Fruit fly (Drosophila melanogaster) whole organism, embryonic: ENCODE measurements around the gene CG43245.
A peak's percentile ranks its signal among the peaks of the same experiment; 100 is the strongest.

Source experiments
- Abd-B ChIP-seq: fragments of 200-800 bp; sonication (Bioruptor generic); optimal IDR thresholded peaks from 2 replicates; lab custom pipeline; 2018; ENCODE audit warnings: missing biosample characterization, mild to moderate bottlenecking, missing genetic modification characterization, moderate library complexity
- Ada2b ChIP-seq: fragments of 200-800 bp; sonication (Bioruptor generic); IDR thresholded peaks from 2 replicates; pipeline ENCODE4 v1.3.6; 2022; ENCODE audit warnings: missing biosample characterization, missing genetic modification characterization
- Antp ChIP-seq: fragments of 200-800 bp; sonication (Bioruptor generic); optimal IDR thresholded peaks from 3 replicates; lab custom pipeline; 2016; ENCODE audit warnings: missing biosample characterization, missing genetic modification characterization
- CG10209 ChIP-seq: fragments of 200-800 bp; sonication (Bioruptor generic); optimal IDR thresholded peaks from 3 replicates; lab custom pipeline; 2017; ENCODE audit warnings: missing biosample characterization, mild to moderate bottlenecking, missing genetic modification characterization, missing genetic modification reagents
- CG1024 ChIP-seq: fragments of 200-800 bp; sonication (Bioruptor generic); IDR thresholded peaks from 2 replicates; pipeline ENCODE4 v1.3.6; 2022; ENCODE audit warnings: missing biosample characterization, missing genetic modification characterization
- CG17186 ChIP-seq: fragments of 200-800 bp; sonication (Bioruptor generic); optimal IDR thresholded peaks from 3 replicates; lab custom pipeline; 2017; ENCODE audit warnings: missing biosample characterization, missing genetic modification reagents, missing genetic modification characterization
- CG2199 ChIP-seq: fragments of 200-800 bp; sonication (Bioruptor generic); IDR thresholded peaks from 3 replicates; pipeline ENCODE4 v1.3.6; 2022; ENCODE audit warnings: missing biosample characterization, missing genetic modification characterization
- CG2889 ChIP-seq: fragments of 200-800 bp; sonication (Bioruptor generic); IDR thresholded peaks from 3 replicates; pipeline ENCODE4 v1.3.6; 2022; ENCODE audit warnings: missing biosample characterization, missing genetic modification characterization
- CG3838 ChIP-seq: fragments of 200-800 bp; sonication (Bioruptor generic); optimal IDR thresholded peaks from 3 replicates; lab custom pipeline; 2016; ENCODE audit warnings: missing biosample characterization, missing genetic modification characterization
- CG4404 ChIP-seq: fragments of 200-800 bp; sonication (Bioruptor generic); IDR thresholded peaks from 2 replicates; pipeline ENCODE4 v1.3.6; 2022; ENCODE audit warnings: missing biosample characterization, missing genetic modification characterization
- CG4617 ChIP-seq: fragments of 200-800 bp; sonication (Bioruptor generic); optimal IDR thresholded peaks from 3 replicates; lab custom pipeline; 2016; ENCODE audit warnings: missing biosample characterization, missing genetic modification characterization, borderline replicate concordance
- CG4730 ChIP-seq: fragments of 200-800 bp; sonication (Bioruptor generic); IDR thresholded peaks from 2 replicates; pipeline ENCODE4 v1.3.6; 2022; ENCODE audit warnings: missing biosample characterization, missing genetic modification characterization
- CG4820 ChIP-seq: fragments of 200-800 bp; sonication (Bioruptor generic); optimal IDR thresholded peaks from 3 replicates; lab custom pipeline; 2016; ENCODE audit warnings: missing biosample characterization, missing genetic modification characterization
- CG5953 ChIP-seq: fragments of 200-800 bp; sonication (Bioruptor generic); IDR thresholded peaks from 2 replicates; pipeline ENCODE4 v1.3.6; 2022; ENCODE audit warnings: missing biosample characterization, missing genetic modification characterization
- CG9817 ChIP-seq: fragments of 200-800 bp; sonication (Bioruptor generic); optimal IDR thresholded peaks from 2 replicates; lab custom pipeline; 2018; ENCODE audit warnings: missing biosample characterization, mild to moderate bottlenecking, missing genetic modification characterization, moderate library complexity
- CG9876 ChIP-seq: fragments of 200-800 bp; sonication (Bioruptor generic); optimal IDR thresholded peaks from 2 replicates; lab custom pipeline; 2016; ENCODE audit warnings: missing biosample characterization, missing genetic modification characterization
- Dip2 ChIP-seq: fragments of 200-800 bp; sonication (Bioruptor generic); IDR thresholded peaks from 2 replicates; pipeline ENCODE4 v1.3.6; 2022; ENCODE audit warnings: missing biosample characterization, missing genetic modification characterization
- Dref ChIP-seq: fragments of 200-800 bp; sonication (Bioruptor generic); IDR thresholded peaks from 2 replicates; pipeline ENCODE4 v1.3.6; 2022; ENCODE audit warnings: missing biosample characterization, missing genetic modification characterization
- Fer1 ChIP-seq: fragments of 200-800 bp; sonication (Bioruptor generic); optimal IDR thresholded peaks from 2 replicates; lab custom pipeline; 2017; ENCODE audit warnings: missing biosample characterization, mild to moderate bottlenecking, missing genetic modification characterization
- HmgZ ChIP-seq: fragments of 200-800 bp; sonication (Bioruptor generic); optimal IDR thresholded peaks from 2 replicates; lab custom pipeline; 2018; ENCODE audit warnings: missing biosample characterization, mild to moderate bottlenecking, missing genetic modification characterization
- Hr3 ChIP-seq: fragments of 200-800 bp; sonication (Bioruptor generic); optimal IDR thresholded peaks from 3 replicates; lab custom pipeline; 2016; ENCODE audit warnings: missing biosample characterization, missing genetic modification characterization
- Hsf ChIP-seq: fragments of 200-800 bp; sonication (Bioruptor generic); optimal IDR thresholded peaks from 3 replicates; lab custom pipeline; 2016; ENCODE audit warnings: missing biosample characterization, missing genetic modification characterization
- Pdp1 ChIP-seq, 2 experiments: fragments of 200-800 bp; sonication (Bioruptor generic); optimal IDR thresholded peaks; 3 replicates each; lab custom pipeline; 2016; ENCODE audit warnings: missing biosample characterization in 2 of 2, missing genetic modification characterization in 2 of 2, mild to moderate bottlenecking in 1 of 2, moderate library complexity in 1 of 2
- Ravus ChIP-seq: fragments of 200-800 bp; sonication (Bioruptor generic); IDR thresholded peaks from 2 replicates; pipeline ENCODE4 v1.3.6; 2022; ENCODE audit warnings: missing biosample characterization, missing genetic modification characterization
- ac ChIP-seq: fragments of 200-800 bp; sonication (Bioruptor generic); optimal IDR thresholded peaks from 3 replicates; lab custom pipeline; 2017; ENCODE audit warnings: missing biosample characterization, mild to moderate bottlenecking, missing genetic modification characterization
- chinmo ChIP-seq: fragments of 200-800 bp; sonication (Bioruptor generic); IDR thresholded peaks from 4 replicates; pipeline ENCODE4 v1.3.6; 2022; ENCODE audit warnings: missing biosample characterization, missing genetic modification characterization; ENCODE audit not compliant: partially characterized antibody
- ci ChIP-seq: fragments of 200-800 bp; sonication (Bioruptor generic); IDR thresholded peaks from 3 replicates; pipeline ENCODE4 v1.3.6; 2022; ENCODE audit warnings: missing biosample characterization, missing genetic modification characterization
- crc ChIP-seq: fragments of 200-800 bp; sonication (Bioruptor generic); optimal IDR thresholded peaks from 2 replicates; lab custom pipeline; 2016; ENCODE audit warnings: missing biosample characterization, missing genetic modification characterization
- cwo ChIP-seq: fragments of 200-800 bp; sonication (Bioruptor generic); optimal IDR thresholded peaks from 3 replicates; lab custom pipeline; 2017; ENCODE audit warnings: missing biosample characterization, missing genetic modification characterization, mild to moderate bottlenecking, moderate library complexity, missing genetic modification reagents
- dmrt11E ChIP-seq: fragments of 200-800 bp; sonication (Bioruptor generic); optimal IDR thresholded peaks from 3 replicates; lab custom pipeline; 2018; ENCODE audit warnings: missing biosample characterization, mild to moderate bottlenecking, missing genetic modification characterization, moderate library complexity
- ewg ChIP-seq: fragments of 200-800 bp; sonication (Bioruptor generic); optimal IDR thresholded peaks from 3 replicates; lab custom pipeline; 2017; ENCODE audit warnings: mild to moderate bottlenecking, missing biosample characterization, missing genetic modification reagents, missing genetic modification characterization
- exex ChIP-seq: fragments of 200-800 bp; sonication (Bioruptor generic); optimal IDR thresholded peaks from 4 replicates; lab custom pipeline; 2018; ENCODE audit warnings: missing biosample characterization, mild to moderate bottlenecking, missing genetic modification characterization, moderate library complexity
- grn ChIP-seq: fragments of 200-800 bp; sonication (Bioruptor generic); optimal IDR thresholded peaks from 3 replicates; lab custom pipeline; 2017; ENCODE audit warnings: missing biosample characterization, missing genetic modification characterization
- gsb ChIP-seq: fragments of 200-800 bp; sonication (Bioruptor generic); IDR thresholded peaks from 2 replicates; pipeline ENCODE4 v1.3.6; 2022; ENCODE audit warnings: missing biosample characterization, missing genetic modification characterization
- gt ChIP-seq: fragments of 200-800 bp; sonication (Bioruptor generic); IDR thresholded peaks from 2 replicates; pipeline ENCODE4 v1.3.6; 2022; ENCODE audit warnings: missing biosample characterization, missing genetic modification characterization
- jumu ChIP-seq: fragments of 200-800 bp; sonication (Bioruptor generic); optimal IDR thresholded peaks from 3 replicates; lab custom pipeline; 2016; ENCODE audit warnings: missing biosample characterization, missing genetic modification characterization
- kni ChIP-seq: fragments of 200-800 bp; sonication (Bioruptor generic); optimal IDR thresholded peaks from 3 replicates; lab custom pipeline; 2017; ENCODE audit warnings: mild to moderate bottlenecking, missing biosample characterization, missing genetic modification reagents, missing genetic modification characterization
- lola ChIP-seq, 3 experiments: fragments of >200 bp in 2 of 3; fragments of 200-800 bp in 1 of 3; sonication (Bioruptor generic) in 1 of 3; optimal IDR thresholded peaks; 2 replicates each; lab custom pipeline; 2017 to 2019; ENCODE audit warnings: missing biosample characterization in 3 of 3, missing genetic modification characterization in 3 of 3, mild to moderate bottlenecking in 1 of 3, moderate library complexity in 1 of 3
- mirr ChIP-seq: fragments of 200-800 bp; sonication (Bioruptor generic); optimal IDR thresholded peaks from 3 replicates; lab custom pipeline; 2018; ENCODE audit warnings: missing biosample characterization, mild to moderate bottlenecking, missing genetic modification characterization
- odd ChIP-seq: fragments of 200-800 bp; sonication (Bioruptor generic); optimal IDR thresholded peaks from 2 replicates; lab custom pipeline; 2017; ENCODE audit warnings: missing biosample characterization, mild to moderate bottlenecking, missing genetic modification characterization
- pb ChIP-seq: fragments of 200-800 bp; sonication (Bioruptor generic); optimal IDR thresholded peaks from 3 replicates; lab custom pipeline; 2016; ENCODE audit warnings: missing biosample characterization, missing genetic modification characterization
- pros ChIP-seq: fragments of 200-800 bp; sonication (Bioruptor generic); optimal IDR thresholded peaks from 3 replicates; lab custom pipeline; 2019; ENCODE audit warnings: missing biosample characterization, mild to moderate bottlenecking, missing genetic modification characterization, moderate library complexity
- run ChIP-seq: fragments of 200-800 bp; sonication (Bioruptor generic); optimal IDR thresholded peaks from 3 replicates; lab custom pipeline; 2018; ENCODE audit warnings: missing biosample characterization, mild to moderate bottlenecking, missing genetic modification characterization
- sd ChIP-seq: fragments of 200-800 bp; sonication (Bioruptor generic); optimal IDR thresholded peaks from 3 replicates; lab custom pipeline; 2018; ENCODE audit warnings: missing biosample characterization, mild to moderate bottlenecking, missing genetic modification characterization, moderate library complexity
- sens-2 ChIP-seq: fragments of 200-800 bp; sonication (Bioruptor generic); IDR thresholded peaks from 2 replicates; pipeline ENCODE4 v1.3.6; 2022; ENCODE audit warnings: missing biosample characterization, missing genetic modification characterization
- stwl ChIP-seq: fragments of 200-800 bp; sonication (Bioruptor generic); optimal IDR thresholded peaks from 3 replicates; lab custom pipeline; 2018; ENCODE audit warnings: missing biosample characterization, mild to moderate bottlenecking, missing genetic modification characterization, moderate library complexity
- twi ChIP-seq: fragments of 200-800 bp; optimal IDR thresholded peaks from 2 replicates; lab custom pipeline; 2019; ENCODE audit warnings: missing biosample characterization, mild to moderate bottlenecking, missing genetic modification characterization, moderate library complexity
- vvl ChIP-seq: fragments of 200-800 bp; sonication (Bioruptor generic); IDR thresholded peaks from 2 replicates; pipeline ENCODE4 v1.3.6; 2022; ENCODE audit warnings: missing biosample characterization, missing genetic modification characterization
- wor ChIP-seq: fragments of 200-800 bp; sonication (Bioruptor generic); IDR thresholded peaks from 2 replicates; pipeline ENCODE4 v1.3.6; 2022; ENCODE audit warnings: missing biosample characterization, missing genetic modification characterization

CG43245 gene

DNA sequence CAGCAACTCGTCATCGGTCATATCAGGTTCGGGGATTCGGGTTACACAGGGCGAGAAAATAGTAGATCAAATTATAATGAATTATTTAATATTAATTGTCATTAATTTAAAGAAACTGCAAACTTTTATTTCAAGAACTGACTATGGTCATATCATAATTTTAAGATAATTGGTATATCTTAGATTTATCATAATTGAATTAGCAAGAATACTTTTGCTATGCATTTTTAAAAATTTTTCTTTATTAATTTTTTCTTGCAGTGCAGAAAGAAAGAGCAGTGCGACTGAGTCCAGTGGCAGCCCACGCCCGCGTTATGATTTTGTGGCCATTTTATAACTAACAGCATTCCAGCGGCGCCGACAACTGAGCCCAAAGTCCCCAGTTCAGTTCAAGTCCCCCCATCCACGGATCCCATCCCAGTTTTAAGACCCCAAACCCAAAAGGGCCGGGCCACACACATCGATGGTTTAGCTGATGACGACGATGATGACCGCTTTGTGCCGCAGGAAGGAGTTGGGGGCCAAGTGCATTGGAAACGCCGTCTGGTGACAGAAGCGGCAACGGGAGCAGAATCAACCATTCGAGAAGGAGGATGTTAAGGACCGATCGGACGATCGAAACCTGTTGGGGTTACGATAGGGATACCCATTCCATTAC is 931 bp downstream of the CG43245 start (continued):
- peak; percentile 8 to 29 for TF ChIP-seq Pdp1 (GFP tag; optimal IDR thresholded peaks at IDR 0.05; lab: Kevin White, UChicago)
- TF ChIP-seq CG10209 (GFP tag; lab: Kevin White, UChicago) = peak; percentile 61
- peak; percentile 23; the same call in 1 of the 2 replicates for TF ChIP-seq gt (GFP tag; lab: Robert Waterston, UW)
- TF ChIP-seq, all 482 proteins: peak for 205

DNA sequence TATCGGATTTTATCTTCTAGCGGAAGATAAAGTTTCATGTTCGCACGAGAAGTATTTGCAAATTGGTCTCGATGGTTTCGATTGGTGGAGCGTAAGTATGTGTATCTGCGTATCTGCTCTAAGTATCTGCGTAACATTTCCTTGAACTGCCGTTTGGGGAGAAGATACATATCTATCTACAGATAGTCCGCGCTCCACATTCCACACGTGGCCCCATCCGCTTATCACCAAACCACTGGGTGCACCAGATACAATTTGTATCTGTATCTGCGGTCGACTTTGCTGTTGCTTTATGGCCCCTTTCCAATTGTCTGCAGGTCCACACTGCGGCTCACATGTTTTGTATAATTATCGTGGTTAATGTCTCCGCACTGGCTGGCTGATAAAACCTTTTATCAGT is 1.9 kb downstream of the CG43245 start:
- TF ChIP-seq vvl (no peak), CG1024 (GFP tag; lab: Robert Waterston, UW) (no peak), ewg (GFP tag; lab: Kevin White, UChicago) (no peak), CG4820 (GFP tag; lab: Kevin White, UChicago) (no peak), pb (no peak), jumu (GFP tag; lab: Kevin White, UChicago) (no peak), Fer1 (GFP tag; lab: Kevin White, UChicago) (no peak), CG2199 (no peak), cwo (GFP tag; lab: Kevin White, UChicago) (peak; percentile 47), chinmo (0 out of 4 replicates have a peak, but pooled peaks have one; percentile 18), CG9817 (tag; lab: Kevin White, UChicago) (no peak), grn (GFP tag; lab: Kevin White, UChicago) (peak; percentile 89), exex (tag; lab: Kevin White, UChicago) (peak; percentile 26), CG3838 (GFP tag; lab: Kevin White, UChicago) (no peak), sd (peak; percentile 71), run (tag; lab: Kevin White, UChicago) (peak; percentile 33), Hr3 (GFP tag; lab: Kevin White, UChicago) (no peak), Dip2 (no peak), ac (no peak), CG5953 (GFP tag; lab: Robert Waterston, UW) (no peak), HmgZ (tag; lab: Kevin White, UChicago) (no peak), Dref (GFP tag; lab: Robert Waterston, UW) (no peak), stwl (no peak), wor (no peak), Abd-B (GFP tag; lab: Kevin White, UChicago) (no peak), Antp (GFP tag; lab: Kevin White, UChicago) (no peak), sens-2 (GFP tag; lab: Robert Waterston, UW) (no peak), kni (GFP tag; lab: Kevin White, UChicago) (peak; percentile 10), Ada2b (GFP tag; lab: Robert Waterston, UW) (no peak), gsb (GFP tag; lab: Robert Waterston, UW) (no peak), crc (GFP tag; lab: Kevin White, UChicago) (no peak), odd (GFP tag; lab: Kevin White, UChicago) (no peak), pros (GFP tag; lab: Kevin White, UChicago) (no peak), Hsf (no peak), lola (GFP tag; optimal IDR thresholded peaks at IDR 0.05; lab: Kevin White, UChicago) (no peak), CG4404 (no peak), dmrt11E (tag; lab: Kevin White, UChicago) (no peak), CG4730 (GFP tag; lab: Robert Waterston, UW) (no peak), ci (0 out of 3 replicates have a peak, but pooled peaks have one; percentile 20), CG4617 (GFP tag; lab: Kevin White, UChicago) (no peak), CG17186 (no peak), CG9876 (GFP tag; lab: Kevin White, UChicago) (no peak), mirr (peak; percentile 58), CG2889 (no peak), Ravus (GFP tag; lab: Robert Waterston, UW) (no peak), twi (peak; percentile 24)
